Fruit fly (Drosophila melanogaster) whole organism, embryonic: ENCODE data around the gene CG1213.

Source experiments
- CG10147 ChIP-seq: fragments of 200-800 bp; sonication (Bioruptor generic); optimal IDR thresholded peaks from 2 replicates; lab custom pipeline; 2019; ENCODE audit warnings: missing biosample characterization, mild to moderate bottlenecking, missing genetic modification characterization, moderate library complexity
- CG11398 ChIP-seq: fragments of 200-800 bp; sonication (Bioruptor generic); optimal IDR thresholded peaks from 2 replicates; lab custom pipeline; 2016; ENCODE audit warnings: missing biosample characterization, missing genetic modification characterization
- CG12391 ChIP-seq: fragments of 200-800 bp; sonication (Bioruptor generic); optimal IDR thresholded peaks from 3 replicates; lab custom pipeline; 2018; ENCODE audit warnings: missing biosample characterization, mild to moderate bottlenecking, missing genetic modification characterization, moderate library complexity
- CG12659 ChIP-seq: fragments of 200-800 bp; sonication (Bioruptor generic); optimal IDR thresholded peaks from 3 replicates; lab custom pipeline; 2017; ENCODE audit warnings: mild to moderate bottlenecking, missing biosample characterization, missing genetic modification reagents, missing genetic modification characterization
- CG1602 ChIP-seq: fragments of 200-800 bp; sonication (Bioruptor generic); optimal IDR thresholded peaks from 3 replicates; lab custom pipeline; 2016; ENCODE audit warnings: missing biosample characterization, missing genetic modification characterization
- CG17328 ChIP-seq: fragments of 200-800 bp; sonication (Bioruptor generic); IDR thresholded peaks from 2 replicates; pipeline ENCODE4 v1.3.6; 2022; ENCODE audit warnings: missing biosample characterization, missing genetic modification characterization
- CG18619 ChIP-seq: fragments of 200-800 bp; sonication (Bioruptor generic); optimal IDR thresholded peaks from 3 replicates; lab custom pipeline; 2017; ENCODE audit warnings: missing biosample characterization, mild to moderate bottlenecking, missing genetic modification characterization
- CG30020 ChIP-seq: fragments of 200-800 bp; optimal IDR thresholded peaks from 2 replicates; lab custom pipeline; 2019; ENCODE audit warnings: missing biosample characterization, mild to moderate bottlenecking, missing genetic modification characterization, moderate library complexity
- CG30403 ChIP-seq: fragments of 200-800 bp; sonication (Bioruptor generic); optimal IDR thresholded peaks from 3 replicates; lab custom pipeline; 2016; ENCODE audit warnings: missing biosample characterization, missing genetic modification characterization
- CG31224 ChIP-seq: fragments of 200-800 bp; sonication (Bioruptor generic); IDR thresholded peaks from 2 replicates; pipeline ENCODE4 v1.3.6; 2022; ENCODE audit warnings: missing biosample characterization, missing genetic modification characterization
- CG3163 ChIP-seq: fragments of 200-800 bp; sonication (Bioruptor generic); optimal IDR thresholded peaks from 3 replicates; lab custom pipeline; 2016; ENCODE audit warnings: missing biosample characterization, missing genetic modification characterization
- CG32532 ChIP-seq: fragments of 200-800 bp; sonication (Bioruptor generic); IDR thresholded peaks from 2 replicates; pipeline ENCODE4 v1.3.6; 2022; ENCODE audit warnings: missing biosample characterization, missing genetic modification characterization
- CG4617 ChIP-seq: fragments of 200-800 bp; sonication (Bioruptor generic); optimal IDR thresholded peaks from 3 replicates; lab custom pipeline; 2016; ENCODE audit warnings: missing biosample characterization, missing genetic modification characterization, borderline replicate concordance
- CG6272 ChIP-seq: fragments of 200-800 bp; sonication (Bioruptor generic); IDR thresholded peaks from 2 replicates; pipeline ENCODE4 v1.3.6; 2022; ENCODE audit warnings: missing biosample characterization, missing genetic modification characterization
- CG6654 ChIP-seq: fragments of 200-800 bp; sonication (Bioruptor generic); optimal IDR thresholded peaks from 2 replicates; lab custom pipeline; 2017; ENCODE audit warnings: missing biosample characterization, mild to moderate bottlenecking, missing genetic modification characterization
- CG7372 ChIP-seq: fragments of 200-800 bp; sonication (Bioruptor generic); IDR thresholded peaks from 2 replicates; pipeline ENCODE4 v1.3.6; 2022; ENCODE audit warnings: missing biosample characterization, missing genetic modification characterization
- CG7556 ChIP-seq: fragments of 200-800 bp; sonication (Bioruptor generic); optimal IDR thresholded peaks from 2 replicates; lab custom pipeline; 2017; ENCODE audit warnings: missing biosample characterization, mild to moderate bottlenecking, missing genetic modification characterization
- CG7839 ChIP-seq: fragments of 200-800 bp; sonication (Bioruptor generic); optimal IDR thresholded peaks from 3 replicates; lab custom pipeline; 2018; ENCODE audit warnings: missing biosample characterization, mild to moderate bottlenecking, missing genetic modification characterization, moderate library complexity
- D ChIP-seq, 2 experiments: fragments of 200-800 bp in 1 of 2; fragments of >200 bp in 1 of 2; sonication (Bioruptor generic) in 1 of 2; optimal IDR thresholded peaks; 2 replicates in 1 of 2; 3 replicates in 1 of 2; lab custom pipeline; 2017; ENCODE audit warnings: mild to moderate bottlenecking in 1 of 2, missing biosample characterization in 1 of 2, missing genetic modification characterization in 1 of 2, missing genetic modification reagents in 1 of 2
- Dbx ChIP-seq: fragments of 200-800 bp; sonication (Bioruptor generic); IDR thresholded peaks from 3 replicates; pipeline ENCODE4 v1.3.6; 2022; ENCODE audit warnings: missing biosample characterization, missing genetic modification characterization
- Deaf1 ChIP-seq: fragments of 200-800 bp; optimal IDR thresholded peaks from 3 replicates; lab custom pipeline; 2019; ENCODE audit warnings: missing biosample characterization, mild to moderate bottlenecking, missing genetic modification characterization, moderate library complexity
- Dfd ChIP-seq, 2 experiments: fragments of >200 bp; optimal IDR thresholded peaks; 2 replicates each; lab custom pipeline; 2017; ENCODE audit warnings: missing biosample characterization in 2 of 2, missing genetic modification characterization in 2 of 2
- Drgx ChIP-seq: fragments of 200-800 bp; sonication (Bioruptor generic); IDR thresholded peaks from 2 replicates; pipeline ENCODE4 v1.3.6; 2022; ENCODE audit warnings: missing biosample characterization, missing genetic modification characterization
- MBD-R2 ChIP-seq: fragments of 200-800 bp; sonication (Bioruptor generic); IDR thresholded peaks from 2 replicates; pipeline ENCODE4 v1.3.6; 2022; ENCODE audit warnings: missing biosample characterization, missing genetic modification characterization
- Med ChIP-seq: fragments of 200-800 bp; sonication (Bioruptor generic); peaks from one replicate; lab custom pipeline; 2016; ENCODE audit warnings: missing biosample characterization, missing genetic modification characterization, mild to moderate bottlenecking, inconsistent platforms, moderate library complexity
- Neu2 ChIP-seq: fragments of 200-800 bp; sonication (Bioruptor generic); optimal IDR thresholded peaks from 3 replicates; lab custom pipeline; 2016; ENCODE audit warnings: missing biosample characterization, missing genetic modification characterization, borderline replicate concordance
- Optix ChIP-seq: fragments of 200-800 bp; sonication (Bioruptor generic); IDR thresholded peaks from 3 replicates; pipeline ENCODE4 v1.3.6; 2022; ENCODE audit warnings: missing biosample characterization, missing genetic modification characterization
- Tbp ChIP-seq: fragments of >200 bp; optimal IDR thresholded peaks from 2 replicates; lab custom pipeline; 2018; ENCODE audit warnings: missing biosample characterization, missing genetic modification characterization
- Trl ChIP-seq, 3 experiments: fragments of >200 bp in 2 of 3; fragments of 200-800 bp in 1 of 3; sonication (Bioruptor generic) in 1 of 3; optimal IDR thresholded peaks; 2 replicates in 1 of 3; 3 replicates in 2 of 3; lab custom pipeline; 2016 to 2017; ENCODE audit warnings: missing biosample characterization in 1 of 3, missing genetic modification characterization in 1 of 3
- YL-1 ChIP-seq: fragments of 200-800 bp; sonication (Bioruptor generic); optimal IDR thresholded peaks from 3 replicates; lab custom pipeline; 2017; ENCODE audit warnings: missing biosample characterization, mild to moderate bottlenecking, missing genetic modification characterization
- abd-A ChIP-seq: fragments of 200-800 bp; sonication (Bioruptor generic); optimal IDR thresholded peaks from 3 replicates; lab custom pipeline; 2019; ENCODE audit warnings: missing biosample characterization, mild to moderate bottlenecking, missing genetic modification characterization, moderate library complexity
- bcd ChIP-seq: fragments of 200-800 bp; sonication (Bioruptor generic); optimal IDR thresholded peaks from 2 replicates; lab custom pipeline; 2017; ENCODE audit warnings: missing biosample characterization, mild to moderate bottlenecking, missing genetic modification characterization
- chinmo ChIP-seq: fragments of 200-800 bp; sonication (Bioruptor generic); IDR thresholded peaks from 4 replicates; pipeline ENCODE4 v1.3.6; 2022; ENCODE audit warnings: missing biosample characterization, missing genetic modification characterization; ENCODE audit not compliant: partially characterized antibody
- corto ChIP-seq: fragments of 200-800 bp; sonication (Bioruptor generic); optimal IDR thresholded peaks from 2 replicates; lab custom pipeline; 2016; ENCODE audit warnings: missing biosample characterization, mild to moderate bottlenecking, missing genetic modification characterization, moderate library complexity
- crol ChIP-seq: fragments of 200-800 bp; sonication (Bioruptor generic); IDR thresholded peaks from 2 replicates; pipeline ENCODE4 v1.3.6; 2022; ENCODE audit warnings: missing biosample characterization, missing genetic modification characterization
- dm ChIP-seq: fragments of 200-800 bp; sonication (Bioruptor generic); optimal IDR thresholded peaks from 3 replicates; lab custom pipeline; 2016; ENCODE audit warnings: missing biosample characterization, missing genetic modification characterization
- gcm2 ChIP-seq: fragments of 200-800 bp; sonication (Bioruptor generic); optimal IDR thresholded peaks from 2 replicates; lab custom pipeline; 2016; ENCODE audit warnings: missing biosample characterization, missing genetic modification characterization
- gro ChIP-seq: fragments of 200-800 bp; sonication (Bioruptor generic); optimal IDR thresholded peaks from 2 replicates; lab custom pipeline; 2016; ENCODE audit warnings: missing biosample characterization, missing genetic modification characterization
- psq ChIP-seq: fragments of 200-800 bp; sonication (Bioruptor generic); optimal IDR thresholded peaks from 2 replicates; lab custom pipeline; 2017; ENCODE audit warnings: missing biosample characterization, missing genetic modification characterization
- ro ChIP-seq: fragments of 200-800 bp; sonication (Bioruptor generic); IDR thresholded peaks from 2 replicates; pipeline ENCODE4 v1.3.6; 2022; ENCODE audit warnings: missing biosample characterization, missing genetic modification characterization
- row ChIP-seq: fragments of 200-800 bp; sonication (Bioruptor generic); IDR thresholded peaks from 3 replicates; pipeline ENCODE4 v1.3.6; 2022; ENCODE audit warnings: missing biosample characterization, missing genetic modification characterization
- run ChIP-seq: fragments of 200-800 bp; sonication (Bioruptor generic); optimal IDR thresholded peaks from 3 replicates; lab custom pipeline; 2018; ENCODE audit warnings: missing biosample characterization, mild to moderate bottlenecking, missing genetic modification characterization
- schlank ChIP-seq: fragments of 200-800 bp; sonication (Bioruptor generic); optimal IDR thresholded peaks from 2 replicates; lab custom pipeline; 2018; ENCODE audit warnings: missing biosample characterization, mild to moderate bottlenecking, missing genetic modification characterization
- shn ChIP-seq: fragments of 200-800 bp; sonication (Bioruptor generic); optimal IDR thresholded peaks from 3 replicates; lab custom pipeline; 2016; ENCODE audit warnings: missing biosample characterization, missing genetic modification characterization
- sna ChIP-seq: fragments of 200-800 bp; sonication (Bioruptor generic); IDR thresholded peaks from 2 replicates; pipeline ENCODE4 v1.3.6; 2022; ENCODE audit warnings: missing biosample characterization, missing genetic modification characterization; ENCODE audit not compliant: partially characterized antibody
- tll ChIP-seq, 2 experiments: fragments of 200-800 bp in 1 of 2; fragments of >200 bp in 1 of 2; sonication (Bioruptor generic) in 1 of 2; optimal IDR thresholded peaks; 2 replicates each; lab custom pipeline; 2017 to 2019; ENCODE audit warnings: missing biosample characterization in 2 of 2, missing genetic modification characterization in 2 of 2, mild to moderate bottlenecking in 1 of 2, moderate library complexity in 1 of 2

The CG1213 gene

DNA sequence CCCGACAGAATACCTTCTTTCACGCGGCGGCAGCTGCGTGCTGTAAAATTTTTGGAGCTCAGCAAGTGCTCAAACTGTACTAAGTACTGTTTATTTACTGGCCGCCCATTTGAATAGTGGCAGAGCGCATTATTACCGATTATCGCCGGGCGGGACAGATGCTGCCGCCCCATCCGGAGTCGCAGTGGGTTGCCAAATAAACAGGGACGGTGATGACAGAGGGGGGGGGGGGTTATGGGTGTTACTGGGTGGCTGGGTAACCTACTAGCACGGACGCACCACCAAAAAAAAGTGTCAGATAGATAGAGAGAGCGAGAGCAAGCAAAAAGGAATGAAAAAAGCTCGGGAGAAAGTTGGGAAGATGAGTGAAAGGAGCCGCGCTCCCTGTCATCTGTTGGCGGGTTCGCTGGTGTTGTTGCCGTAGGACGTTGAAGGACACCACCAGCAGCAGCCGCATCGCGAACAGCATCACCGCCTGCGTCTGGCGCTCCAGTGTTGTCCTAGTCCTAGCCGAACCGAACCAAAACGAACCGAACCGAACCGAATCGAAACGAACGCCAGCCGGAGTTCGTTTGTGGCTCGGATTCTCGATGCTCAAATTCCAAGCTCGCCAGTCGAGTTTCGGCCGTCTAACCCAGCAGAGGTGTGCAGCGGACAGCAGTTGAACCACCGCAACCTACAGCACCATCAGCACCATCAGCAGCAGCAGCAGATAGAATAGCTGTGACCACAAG lies 39.1 kb upstream of the CG1213 start, which contains the start of gene CG11000:
Gene CG11000, plus strand, starts transcription at position 626 of the 734 bp plus-strand sequence.
- TF ChIP-seq corto (GFP tag; lab: Kevin White, UChicago) (no peak), Dbx (GFP tag; lab: Robert Waterston, UW) (0 out of 3 replicates have a peak, but pooled peaks have one; percentile 8), Trl (optimal IDR thresholded peaks at IDR 0.05; lab: Kevin White, UChicago) (peak in 1 of 2 experiments; percentile 27), Trl (GFP tag; optimal IDR thresholded peaks at IDR 0.05; lab: Kevin White, UChicago) (no peak), ro (GFP tag; lab: Robert Waterston, UW) (no peak), CG31224 (peak; percentile 63; the same call in 1 of the 2 replicates), chinmo (GFP tag; lab: Robert Waterston, UW) (0 out of 4 replicates have a peak, but pooled peaks have one; percentile 21), CG11398 (GFP tag; lab: Kevin White, UChicago) (no peak), Optix (GFP tag; lab: Robert Waterston, UW) (no peak), CG30403 (GFP tag; lab: Kevin White, UChicago) (no peak), CG6654 (GFP tag; lab: Kevin White, UChicago) (no peak), D (optimal IDR thresholded peaks at IDR 0.05; lab: Kevin White, UChicago) (no peak), D (GFP tag; optimal IDR thresholded peaks at IDR 0.05; lab: Kevin White, UChicago) (no peak), Deaf1 (tag; lab: Kevin White, UChicago) (peak; percentile 98), CG18619 (GFP tag; lab: Kevin White, UChicago) (no peak), crol (GFP tag; lab: Robert Waterston, UW) (peak; percentile 49; the same call in 1 of the 2 replicates), psq (no peak), schlank (tag; lab: Kevin White, UChicago) (no peak), Med (peak; percentile 58), row (no peak), abd-A (tag; lab: Kevin White, UChicago) (peak; percentile 89)

- no peak for TF ChIP-seq CG17328 (GFP tag; lab: Robert Waterston, UW)
- TF ChIP-seq CG10147 (GFP tag; lab: Kevin White, UChicago) = no peak
- TF ChIP-seq CG6272 (GFP tag; lab: Robert Waterston, UW) = no peak
- no peak for TF ChIP-seq gro
- no peak for TF ChIP-seq CG3163
- 0 out of 4 replicates have a peak, but pooled peaks have one; percentile 74 for TF ChIP-seq chinmo (GFP tag; lab: Robert Waterston, UW)
- peak; percentile 25 for TF ChIP-seq Deaf1 (tag; lab: Kevin White, UChicago)
- TF ChIP-seq CG32532 (GFP tag; lab: Robert Waterston, UW) = 0 out of 2 replicates have a peak, but pooled peaks have one; percentile 16
- no peak for TF ChIP-seq CG30020
- TF ChIP-seq CG12391 = no peak
- TF ChIP-seq dm = no peak
- no peak for TF ChIP-seq CG7556
- TF ChIP-seq YL-1 (GFP tag; lab: Kevin White, UChicago) = no peak
- peak; percentile 27; the same call in 1 of the 2 replicates for TF ChIP-seq Drgx (GFP tag; lab: Robert Waterston, UW)
- TF ChIP-seq gcm2 (GFP tag; lab: Kevin White, UChicago) = no peak
These were observed 27.8 kb upstream of the CG1213 start, which contains the start of gene CG42675 for dm6 chr3R:5813157-5813659. CG42675 (plus strand) TSS chr3R:5813609.

DNA sequence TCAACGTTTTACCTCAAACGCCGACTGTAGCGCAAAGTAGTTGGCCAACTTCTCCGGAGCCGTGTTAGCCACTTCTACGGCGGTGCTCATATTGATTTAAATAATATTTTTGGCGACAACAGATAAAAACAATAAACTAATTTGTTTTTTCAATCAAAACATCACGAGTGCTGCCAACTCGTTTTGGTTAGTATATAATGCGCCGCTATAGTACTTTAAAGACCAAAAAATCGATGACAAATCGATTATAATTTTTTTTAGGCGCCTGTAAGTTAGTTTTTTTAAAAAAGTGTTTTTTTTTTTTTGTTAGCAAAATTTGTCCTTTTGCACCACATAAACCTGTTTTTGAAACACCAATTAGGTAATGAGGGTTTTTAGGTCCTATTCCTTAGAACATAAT lies 19.7 kb upstream of the CG1213 start, which contains the start of gene Hpr1:
Gene Hpr1, minus strand, starts transcription at position 198 of the 400 bp plus-strand sequence.
- TF ChIP-seq CG7839 (tag; lab: Kevin White, UChicago) (no peak), CG1602 (no peak), sna (peak; percentile 51; the same call in 1 of the 2 replicates), Dfd (GFP tag; optimal IDR thresholded peaks at IDR 0.05; lab: Kevin White, UChicago) (no peak), MBD-R2 (GFP tag; lab: Robert Waterston, UW) (peak; percentile 81), Neu2 (GFP tag; lab: Kevin White, UChicago) (no peak), shn (no peak), CG12659 (GFP tag; lab: Kevin White, UChicago) (peak; percentile 0), row (no peak), tll (GFP tag; optimal IDR thresholded peaks at IDR 0.05; lab: Kevin White, UChicago) (no peak), Tbp (no peak), run (tag; lab: Kevin White, UChicago) (no peak), CG7372 (GFP tag; lab: Robert Waterston, UW) (no peak), bcd (GFP tag; lab: Kevin White, UChicago) (no peak), CG4617 (GFP tag; lab: Kevin White, UChicago) (peak; percentile 68)
